Worm (Caenorhabditis elegans): Measurements from ENCODE around the gene irld-19.

DNA sequence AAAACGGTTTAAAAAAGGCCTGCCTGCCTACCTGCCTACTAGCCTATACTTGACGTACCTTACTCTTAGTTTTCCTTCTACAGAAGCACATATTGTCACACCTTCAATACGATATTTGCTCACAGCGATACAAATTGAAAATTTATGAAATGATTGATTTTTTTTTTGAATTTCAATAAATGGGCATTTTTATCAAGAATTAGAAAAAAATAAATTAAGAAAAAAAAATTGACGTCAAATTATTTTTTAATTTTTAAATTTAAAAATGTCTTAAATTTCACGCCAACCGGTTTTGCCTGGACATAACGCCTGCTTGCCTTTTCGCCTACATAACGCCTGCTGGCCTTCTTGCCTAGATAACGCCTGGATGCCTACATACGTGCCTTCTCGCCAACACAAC, 42.6 kb upstream of the irld-19 start, which contains the start of gene BE10.5:
- TF ChIP-seq ceh-58 (GFP tag; IDR thresholded peaks at IDR 0.05): no peak
- TF ChIP-seq hlh-26 (GFP tag; conservative IDR thresholded peaks at IDR 0.05): no peak
- TF ChIP-seq him-1 (tag; optimal IDR thresholded peaks at IDR 0.05): no peak
- no peak for TF ChIP-seq F23B12.7 (tag; optimal IDR thresholded peaks at IDR 0.05; ENCODE audit: insufficient read depth)
- TF ChIP-seq unc-62 (GFP tag; optimal IDR thresholded peaks at IDR 0.05): no peak
- no peak for TF ChIP-seq ztf-3 (GFP tag; optimal IDR thresholded peaks at IDR 0.05)
- no peak for TF ChIP-seq nfya-1 (tag; optimal IDR thresholded peaks at IDR 0.05; ENCODE audit: borderline replicate concordance, insufficient read depth)
- no peak for TF ChIP-seq unc-130 (GFP tag; optimal IDR thresholded peaks at IDR 0.05)
- TF ChIP-seq ceh-40 (GFP tag; IDR thresholded peaks at IDR 0.05): no peak
- no peak for TF ChIP-seq fkh-3 (tag; optimal IDR thresholded peaks at IDR 0.05)
- TF ChIP-seq B0336.3 (GFP tag; IDR thresholded peaks at IDR 0.05): no peak
- no peak for TF ChIP-seq F39B2.1 (GFP tag; IDR thresholded peaks at IDR 0.05)
- TF ChIP-seq ztf-28 (GFP tag; IDR thresholded peaks at IDR 0.05): no peak
- no peak for TF ChIP-seq F57C9.4 (tag; optimal IDR thresholded peaks at IDR 0.05)

All from whole organism, young adult.